Worm (Caenorhabditis elegans): Measurements from ENCODE around the gene H37A05.2.

ce11 chrV:13598370-13598769 is 35.7 kb downstream of the H37A05.2 start:
- TF ChIP-seq him-1 (tag; optimal IDR thresholded peaks at IDR 0.05) (no peak), W03F9.2 (tag; optimal IDR thresholded peaks at IDR 0.05) (no peak)
